Fruit fly (Drosophila melanogaster): ENCODE data around the gene CG42699.

The CG42699 gene

dm6 chrX:5745840-5746815 is 18.2 kb upstream of the CG42699 start (continued):
- TF ChIP-seq Eip78C (GFP tag) (peak; percentile 88), topi (GFP tag; optimal IDR thresholded peaks at IDR 0.05) (peak; percentile 74), CG3032 (tag; optimal IDR thresholded peaks at IDR 0.05) (peak; percentile 66), CG8632 (GFP tag; optimal IDR thresholded peaks at IDR 0.05) (peak; percentile 55), fd85E (GFP tag; optimal IDR thresholded peaks at IDR 0.05) (peak; percentile 17), cyc (GFP tag; optimal IDR thresholded peaks at IDR 0.05) (peak; percentile 58), CG4318 (GFP tag; optimal IDR thresholded peaks at IDR 0.05) (peak; percentile 58), CG11902 (GFP tag; optimal IDR thresholded peaks at IDR 0.05) (peak; percentile 73), spab (GFP tag; optimal IDR thresholded peaks at IDR 0.05) (peak; percentile 57), Met (GFP tag; optimal IDR thresholded peaks at IDR 0.05) (peak; percentile 74), Hr38 (GFP tag; optimal IDR thresholded peaks at IDR 0.05) (no peak), OdsH (GFP tag; optimal IDR thresholded peaks at IDR 0.05) (peak; percentile 73), Sox14 (GFP tag; optimal IDR thresholded peaks at IDR 0.05) (peak; percentile 81), esn (GFP tag; optimal IDR thresholded peaks at IDR 0.05) (peak; percentile 70), CG8119 (GFP tag; IDR thresholded peaks at IDR 0.05) (peak; percentile 76)

dm6 chrX:5746864-5747861 is 17.2 kb upstream of the CG42699 start, which contains the start of the genes IntS6 and Rtel1:
Gene IntS6, minus strand, starts transcription at chrX:5747254.
Gene Rtel1, plus strand, starts transcription at chrX:5747747.
- TF ChIP-seq cyc (GFP tag; optimal IDR thresholded peaks at IDR 0.05) = peak; percentile 94
- TF ChIP-seq fkh (GFP tag; optimal IDR thresholded peaks at IDR 0.05) = peak; percentile 84
- peak; percentile 73 for TF ChIP-seq Blimp-1 (GFP tag; optimal IDR thresholded peaks at IDR 0.05)
- peak; percentile 95 for TF ChIP-seq CG31627 (GFP tag; optimal IDR thresholded peaks at IDR 0.05)
- TF ChIP-seq CG3919 (GFP tag; optimal IDR thresholded peaks at IDR 0.05) = peak; percentile 88
- peak; percentile 84 for TF ChIP-seq Gug (GFP tag; IDR thresholded peaks at IDR 0.05)
- TF ChIP-seq eg (GFP tag; IDR thresholded peaks at IDR 0.05) = peak; percentile 92
- TF ChIP-seq CG6276 (GFP tag; optimal IDR thresholded peaks at IDR 0.05) = peak; percentile 84
- TF ChIP-seq Smox (GFP tag; optimal IDR thresholded peaks at IDR 0.05) = peak; percentile 93
- peak; percentile 96 for TF ChIP-seq Eip78C (GFP tag)
- peak; percentile 89 for TF ChIP-seq achi (GFP tag; optimal IDR thresholded peaks at IDR 0.05)
- peak; percentile 81 for TF ChIP-seq CG4318 (GFP tag; optimal IDR thresholded peaks at IDR 0.05)
- TF ChIP-seq acj6 (GFP tag; optimal IDR thresholded peaks at IDR 0.05) = peak; percentile 90
- TF ChIP-seq CG1621 (tag; optimal IDR thresholded peaks at IDR 0.05) = peak; percentile 89
- peak; percentile 83 for TF ChIP-seq CG11294 (GFP tag; IDR thresholded peaks at IDR 0.05)
- peak; percentile 93 for TF ChIP-seq Ets21C (GFP tag; optimal IDR thresholded peaks at IDR 0.05)
- peak; percentile 74 for TF ChIP-seq spab (GFP tag; optimal IDR thresholded peaks at IDR 0.05)
- TF ChIP-seq CG3032 (tag; optimal IDR thresholded peaks at IDR 0.05) = peak; percentile 88
- TF ChIP-seq ss (GFP tag; optimal IDR thresholded peaks at IDR 0.05) = peak; percentile 78 to 88
- TF ChIP-seq Ets96B (tag; optimal IDR thresholded peaks at IDR 0.05) = peak; percentile 86
- TF ChIP-seq fd59A (GFP tag; optimal IDR thresholded peaks at IDR 0.05) = peak; percentile 83
- peak; percentile 79 for TF ChIP-seq dac (GFP tag; optimal IDR thresholded peaks at IDR 0.05)
- peak; percentile 74 to 81 for TF ChIP-seq salr (GFP tag; optimal IDR thresholded peaks at IDR 0.05)
- TF ChIP-seq OdsH (GFP tag; optimal IDR thresholded peaks at IDR 0.05) = peak; percentile 93
- peak; percentile 96 for TF ChIP-seq svp (GFP tag)
- TF ChIP-seq fd85E (GFP tag; optimal IDR thresholded peaks at IDR 0.05) = peak; percentile 40
- TF ChIP-seq Hr39 (GFP tag; optimal IDR thresholded peaks at IDR 0.05) = peak; percentile 97
- TF ChIP-seq lz (GFP tag; optimal IDR thresholded peaks at IDR 0.05) = peak; percentile 95
- peak; percentile 91 for TF ChIP-seq CG10631 (GFP tag; optimal IDR thresholded peaks at IDR 0.05)
- peak; percentile 76 for TF ChIP-seq Lpt (GFP tag; optimal IDR thresholded peaks at IDR 0.05)
- peak; percentile 94 for TF ChIP-seq pdm3 (GFP tag; optimal IDR thresholded peaks at IDR 0.05)
- TF ChIP-seq CG32006 (GFP tag; optimal IDR thresholded peaks at IDR 0.05) = peak; percentile 90
- TF ChIP-seq Met (GFP tag; optimal IDR thresholded peaks at IDR 0.05) = peak; percentile 95
- peak; percentile 82 for TF ChIP-seq net (GFP tag; optimal IDR thresholded peaks at IDR 0.05)
- TF ChIP-seq Sox14 (GFP tag; optimal IDR thresholded peaks at IDR 0.05) = peak; percentile 94
- peak; percentile 78 for TF ChIP-seq CG16779 (tag; optimal IDR thresholded peaks at IDR 0.05)
- TF ChIP-seq CG8319 (GFP tag; optimal IDR thresholded peaks at IDR 0.05) = peak; percentile 87
- TF ChIP-seq Sox102F (GFP tag; optimal IDR thresholded peaks at IDR 0.05) = peak; percentile 92
